Fruit fly (Drosophila melanogaster) whole organism, embryonic: ENCODE data around the gene Hip1.

Experiments used
- Antp ChIP-seq: fragments of 200-800 bp; sonication (Bioruptor generic); optimal IDR thresholded peaks from 3 replicates; lab custom pipeline; 2016; ENCODE audit warnings: missing biosample characterization, missing genetic modification characterization
- Bteb2 ChIP-seq: fragments of 200-800 bp; sonication (Bioruptor generic); optimal IDR thresholded peaks from 2 replicates; lab custom pipeline; 2016; ENCODE audit warnings: missing biosample characterization, missing genetic modification characterization
- CG10209 ChIP-seq: fragments of 200-800 bp; sonication (Bioruptor generic); optimal IDR thresholded peaks from 3 replicates; lab custom pipeline; 2017; ENCODE audit warnings: missing biosample characterization, mild to moderate bottlenecking, missing genetic modification characterization, missing genetic modification reagents
- CG12744 ChIP-seq: fragments of 200-800 bp; sonication (Bioruptor generic); optimal IDR thresholded peaks from 2 replicates; lab custom pipeline; 2016; ENCODE audit warnings: missing biosample characterization, missing genetic modification characterization
- CG14441 ChIP-seq: fragments of 200-800 bp; sonication (Bioruptor generic); IDR thresholded peaks from 2 replicates; pipeline ENCODE4 v1.3.6; 2022; ENCODE audit warnings: missing biosample characterization, missing genetic modification characterization
- CG15073 ChIP-seq: fragments of 200-800 bp; sonication (Bioruptor generic); optimal IDR thresholded peaks from 2 replicates; lab custom pipeline; 2016; ENCODE audit warnings: missing biosample characterization, missing genetic modification characterization
- CG15601 ChIP-seq: fragments of 200-800 bp; sonication (Bioruptor generic); optimal IDR thresholded peaks from 3 replicates; lab custom pipeline; 2019; ENCODE audit warnings: missing biosample characterization, mild to moderate bottlenecking, missing genetic modification characterization, moderate library complexity
- CG16813 ChIP-seq: fragments of 200-800 bp; sonication (Bioruptor generic); IDR thresholded peaks from 3 replicates; pipeline ENCODE4 v1.3.6; 2022; ENCODE audit warnings: missing biosample characterization, missing genetic modification characterization; ENCODE audit not compliant: partially characterized antibody
- CG17385 ChIP-seq: fragments of 200-800 bp; sonication (Bioruptor generic); optimal IDR thresholded peaks from 3 replicates; lab custom pipeline; 2018; ENCODE audit warnings: missing biosample characterization, mild to moderate bottlenecking, missing genetic modification characterization
- CG3163 ChIP-seq: fragments of 200-800 bp; sonication (Bioruptor generic); optimal IDR thresholded peaks from 3 replicates; lab custom pipeline; 2016; ENCODE audit warnings: missing biosample characterization, missing genetic modification characterization
- CG4328 ChIP-seq: fragments of 200-800 bp; sonication (Bioruptor generic); optimal IDR thresholded peaks from 3 replicates; lab custom pipeline; 2017; ENCODE audit warnings: missing biosample characterization, missing genetic modification reagents, missing genetic modification characterization
- CG4617 ChIP-seq: fragments of 200-800 bp; sonication (Bioruptor generic); optimal IDR thresholded peaks from 3 replicates; lab custom pipeline; 2016; ENCODE audit warnings: missing biosample characterization, missing genetic modification characterization, borderline replicate concordance
- CG8089 ChIP-seq: fragments of 200-800 bp; sonication (Bioruptor generic); optimal IDR thresholded peaks from 3 replicates; lab custom pipeline; 2016; ENCODE audit warnings: missing biosample characterization, missing genetic modification characterization
- CG9727 ChIP-seq: fragments of 200-800 bp; sonication (Bioruptor generic); optimal IDR thresholded peaks from 3 replicates; lab custom pipeline; 2017; ENCODE audit warnings: missing biosample characterization, mild to moderate bottlenecking, missing genetic modification characterization
- Camta ChIP-seq: fragments of 200-800 bp; sonication (Bioruptor generic); optimal IDR thresholded peaks from 2 replicates; lab custom pipeline; 2016; ENCODE audit warnings: missing biosample characterization, missing genetic modification characterization
- D ChIP-seq, 2 experiments: fragments of 200-800 bp in 1 of 2; fragments of >200 bp in 1 of 2; sonication (Bioruptor generic) in 1 of 2; optimal IDR thresholded peaks; 2 replicates in 1 of 2; 3 replicates in 1 of 2; lab custom pipeline; 2017; ENCODE audit warnings: mild to moderate bottlenecking in 1 of 2, missing biosample characterization in 1 of 2, missing genetic modification characterization in 1 of 2, missing genetic modification reagents in 1 of 2
- Dbx ChIP-seq: fragments of 200-800 bp; sonication (Bioruptor generic); IDR thresholded peaks from 3 replicates; pipeline ENCODE4 v1.3.6; 2022; ENCODE audit warnings: missing biosample characterization, missing genetic modification characterization
- Dek ChIP-seq: fragments of 200-800 bp; sonication (Bioruptor generic); optimal IDR thresholded peaks from 3 replicates; lab custom pipeline; 2019; ENCODE audit warnings: missing biosample characterization, mild to moderate bottlenecking, missing genetic modification characterization, moderate library complexity
- Hr78 ChIP-seq, 2 experiments: fragments of 200-800 bp in 1 of 2; fragments of >200 bp in 1 of 2; sonication (Bioruptor generic) in 1 of 2; optimal IDR thresholded peaks; 2 replicates each; lab custom pipeline; 2017 to 2019; ENCODE audit warnings: missing biosample characterization in 2 of 2, missing genetic modification characterization in 2 of 2, mild to moderate bottlenecking in 1 of 2, moderate library complexity in 1 of 2
- Jarid2 ChIP-seq: fragments of 200-800 bp; sonication (Bioruptor generic); optimal IDR thresholded peaks from 3 replicates; lab custom pipeline; 2017; ENCODE audit warnings: mild to moderate bottlenecking, missing biosample characterization, missing genetic modification reagents, missing genetic modification characterization
- NC2β ChIP-seq: fragments of 200-800 bp; sonication (Bioruptor generic); optimal IDR thresholded peaks from 2 replicates; lab custom pipeline; 2016; ENCODE audit warnings: missing biosample characterization, missing genetic modification characterization
- NFAT ChIP-seq: fragments of 200-800 bp; sonication (Bioruptor generic); IDR thresholded peaks from 2 replicates; pipeline ENCODE4 v1.3.6; 2022; ENCODE audit warnings: missing biosample characterization, missing genetic modification characterization
- Oli ChIP-seq: fragments of 200-800 bp; sonication (Bioruptor generic); optimal IDR thresholded peaks from 2 replicates; lab custom pipeline; 2018; ENCODE audit warnings: missing biosample characterization, mild to moderate bottlenecking, missing genetic modification characterization, moderate library complexity
- Optix ChIP-seq: fragments of 200-800 bp; sonication (Bioruptor generic); IDR thresholded peaks from 3 replicates; pipeline ENCODE4 v1.3.6; 2022; ENCODE audit warnings: missing biosample characterization, missing genetic modification characterization
- Pdp1 ChIP-seq, 2 experiments: fragments of 200-800 bp; sonication (Bioruptor generic); optimal IDR thresholded peaks; 3 replicates each; lab custom pipeline; 2016; ENCODE audit warnings: missing biosample characterization in 2 of 2, missing genetic modification characterization in 2 of 2, mild to moderate bottlenecking in 1 of 2, moderate library complexity in 1 of 2
- Rx ChIP-seq: fragments of 200-800 bp; sonication (Bioruptor generic); IDR thresholded peaks from 2 replicates; pipeline ENCODE4 v1.3.6; 2022; ENCODE audit warnings: missing biosample characterization, missing genetic modification characterization
- Sin3A ChIP-seq: fragments of >200 bp; optimal IDR thresholded peaks from 2 replicates; lab custom pipeline; 2018
- Six4 ChIP-seq: fragments of 200-800 bp; sonication (Bioruptor generic); optimal IDR thresholded peaks from 2 replicates; lab custom pipeline; 2016; ENCODE audit warnings: missing biosample characterization, missing genetic modification characterization
- Sox102F ChIP-seq: fragments of 200-800 bp; sonication (Bioruptor generic); optimal IDR thresholded peaks from 2 replicates; lab custom pipeline; 2018; ENCODE audit warnings: missing biosample characterization, mild to moderate bottlenecking, missing genetic modification characterization, moderate library complexity
- Tbp ChIP-seq: fragments of >200 bp; optimal IDR thresholded peaks from 2 replicates; lab custom pipeline; 2018; ENCODE audit warnings: missing biosample characterization, missing genetic modification characterization
- Trl ChIP-seq, 3 experiments: fragments of >200 bp in 2 of 3; fragments of 200-800 bp in 1 of 3; sonication (Bioruptor generic) in 1 of 3; optimal IDR thresholded peaks; 2 replicates in 1 of 3; 3 replicates in 2 of 3; lab custom pipeline; 2016 to 2017; ENCODE audit warnings: missing biosample characterization in 1 of 3, missing genetic modification characterization in 1 of 3
- Xrp1 ChIP-seq: fragments of 200-800 bp; sonication (Bioruptor generic); IDR thresholded peaks from 2 replicates; pipeline ENCODE4 v1.3.6; 2022; ENCODE audit warnings: missing biosample characterization, missing genetic modification characterization
- ato ChIP-seq: fragments of 200-800 bp; sonication (Bioruptor generic); IDR thresholded peaks from 2 replicates; pipeline ENCODE4 v1.3.6; 2022; ENCODE audit warnings: missing biosample characterization, missing genetic modification characterization; ENCODE audit not compliant: partially characterized antibody
- crol ChIP-seq: fragments of 200-800 bp; sonication (Bioruptor generic); IDR thresholded peaks from 2 replicates; pipeline ENCODE4 v1.3.6; 2022; ENCODE audit warnings: missing biosample characterization, missing genetic modification characterization
- fd3F ChIP-seq: fragments of 200-800 bp; sonication (Bioruptor generic); optimal IDR thresholded peaks from 2 replicates; lab custom pipeline; 2018; ENCODE audit warnings: missing biosample characterization, mild to moderate bottlenecking, missing genetic modification characterization, moderate library complexity
- hbn ChIP-seq: fragments of 200-800 bp; sonication (Bioruptor generic); IDR thresholded peaks from 2 replicates; pipeline ENCODE4 v1.3.6; 2022; ENCODE audit warnings: missing biosample characterization, missing genetic modification characterization; ENCODE audit not compliant: partially characterized antibody
- lbe ChIP-seq: fragments of 200-800 bp; sonication (Bioruptor generic); optimal IDR thresholded peaks from 2 replicates; lab custom pipeline; 2016; ENCODE audit warnings: missing biosample characterization, mild to moderate bottlenecking, missing genetic modification characterization
- nau ChIP-seq: fragments of 200-800 bp; sonication (Bioruptor generic); optimal IDR thresholded peaks from 3 replicates; lab custom pipeline; 2017; ENCODE audit warnings: missing biosample characterization, mild to moderate bottlenecking, missing genetic modification characterization, missing genetic modification reagents
- pita ChIP-seq: fragments of 200-800 bp; sonication (Bioruptor generic); optimal IDR thresholded peaks from 2 replicates; lab custom pipeline; 2017; ENCODE audit warnings: missing biosample characterization, mild to moderate bottlenecking, missing genetic modification characterization
- prd ChIP-seq, 3 experiments: fragments of >200 bp in 2 of 3; fragments of 200-800 bp in 1 of 3; sonication (Bioruptor generic) in 1 of 3; optimal IDR thresholded peaks in 2 of 3; IDR thresholded peaks in 1 of 3; 2 replicates in 2 of 3; 3 replicates in 1 of 3; pipeline versions ENCODE4 v1.3.6 to Lab custom; 2017 to 2022; ENCODE audit warnings: missing biosample characterization in 1 of 3, missing genetic modification characterization in 1 of 3
- psq ChIP-seq: fragments of 200-800 bp; sonication (Bioruptor generic); optimal IDR thresholded peaks from 2 replicates; lab custom pipeline; 2017; ENCODE audit warnings: missing biosample characterization, missing genetic modification characterization
- ro ChIP-seq: fragments of 200-800 bp; sonication (Bioruptor generic); IDR thresholded peaks from 2 replicates; pipeline ENCODE4 v1.3.6; 2022; ENCODE audit warnings: missing biosample characterization, missing genetic modification characterization
- seq ChIP-seq: fragments of 200-800 bp; sonication (Bioruptor generic); IDR thresholded peaks from 2 replicates; pipeline ENCODE4 v1.3.6; 2022; ENCODE audit warnings: missing biosample characterization, missing genetic modification characterization
- tio ChIP-seq: fragments of 200-800 bp; sonication (Bioruptor generic); optimal IDR thresholded peaks from 2 replicates; lab custom pipeline; 2017; ENCODE audit warnings: missing biosample characterization, missing genetic modification characterization, inconsistent platforms
- tna ChIP-seq: fragments of 200-800 bp; sonication (Bioruptor generic); IDR thresholded peaks from 2 replicates; pipeline ENCODE4 v1.3.6; 2022; ENCODE audit warnings: missing biosample characterization, missing genetic modification characterization; ENCODE audit not compliant: partially characterized antibody
- vfl ChIP-seq: fragments of 200-800 bp; sonication (Bioruptor generic); optimal IDR thresholded peaks from 2 replicates; lab custom pipeline; 2016; ENCODE audit warnings: missing biosample characterization, missing genetic modification characterization
- zf30C ChIP-seq: fragments of 200-800 bp; sonication (Bioruptor generic); optimal IDR thresholded peaks from 3 replicates; lab custom pipeline; 2018; ENCODE audit warnings: missing biosample characterization, mild to moderate bottlenecking, missing genetic modification characterization

Hip1 gene

DNA sequence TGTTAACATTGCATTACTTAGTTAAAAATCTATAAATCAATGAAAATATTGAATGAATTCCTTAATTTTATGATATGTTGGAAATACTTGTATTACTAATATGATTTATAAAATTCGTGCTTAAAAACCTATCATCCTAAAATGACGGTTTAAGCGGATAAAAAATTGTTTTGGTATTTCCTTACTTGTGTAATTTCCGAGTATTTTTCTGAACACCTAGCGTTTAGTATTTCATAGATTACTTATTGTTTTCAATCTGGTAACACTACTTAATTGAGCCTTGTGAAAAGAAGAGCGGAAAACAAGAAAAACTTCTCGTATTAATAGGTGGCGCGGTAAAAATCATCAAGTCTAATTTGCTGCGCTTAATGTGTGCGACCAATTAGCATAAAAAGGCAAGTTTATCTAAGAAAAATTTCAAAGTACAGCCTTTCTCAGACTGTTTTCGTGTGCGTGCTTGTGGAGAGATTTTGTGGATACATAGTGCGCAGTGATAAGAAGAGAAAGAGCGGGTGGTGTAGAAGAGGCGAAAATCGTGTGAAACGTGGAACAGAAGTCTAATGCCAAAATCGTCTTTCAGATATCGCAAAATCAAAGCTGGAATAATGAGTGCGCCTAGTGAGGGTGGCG lies 32.4 kb upstream of the Hip1 start, which contains the start of gene Sap130 (continued):
- TF ChIP-seq CG3163 (GFP tag; lab: Kevin White, UChicago) (peak; percentile 31), CG17385 (GFP tag; lab: Kevin White, UChicago) (no peak), Hr78 (GFP tag; optimal IDR thresholded peaks at IDR 0.05; lab: Kevin White, UChicago) (no peak), NFAT (GFP tag; lab: Robert Waterston, UW) (no peak), Bteb2 (GFP tag; lab: Kevin White, UChicago) (no peak), prd (optimal IDR thresholded peaks at IDR 0.05; lab: Kevin White, UChicago) (no peak), prd (GFP tag; IDR thresholded peaks at IDR 0.05; lab: Robert Waterston, UW) (no peak), Camta (GFP tag; lab: Kevin White, UChicago) (no peak), vfl (no peak), tna (0 out of 2 replicates have a peak, but pooled peaks have one; percentile 20), zf30C (GFP tag; lab: Kevin White, UChicago) (no peak), Tbp (GFP tag; lab: Kevin White, UChicago) (no peak), CG8089 (GFP tag; lab: Kevin White, UChicago) (no peak), hbn (GFP tag; lab: Robert Waterston, UW) (0 out of 2 replicates have a peak, but pooled peaks have one; percentile 16), Sin3A (lab: Kevin White, UChicago) (peak; percentile 6), CG4617 (GFP tag; lab: Kevin White, UChicago) (peak; percentile 56), Dek (tag; lab: Kevin White, UChicago) (no peak), Dbx (GFP tag; lab: Robert Waterston, UW) (no peak), Trl (optimal IDR thresholded peaks at IDR 0.05; lab: Kevin White, UChicago) (peak in 1 of 2 experiments; percentile 72), Trl (GFP tag; optimal IDR thresholded peaks at IDR 0.05; lab: Kevin White, UChicago) (no peak)
- TF ChIP-seq, all 482 proteins: peak for 18

dm6 chr3L:12804730-12805170 lies 31.4 kb upstream of the Hip1 start, which contains the start of gene Atg1:
Gene Atg1 (minus strand): TSS chr3L:12805116.
- no peak for TF ChIP-seq CG15073
- TF ChIP-seq Sox102F (GFP tag; lab: Kevin White, UChicago): no peak
- TF ChIP-seq tio (GFP tag; lab: Kevin White, UChicago): no peak
- no peak for TF ChIP-seq lbe (GFP tag; lab: Kevin White, UChicago)
- no peak for TF ChIP-seq nau (GFP tag; lab: Kevin White, UChicago)
- TF ChIP-seq fd3F: no peak
- TF ChIP-seq D (optimal IDR thresholded peaks at IDR 0.05; lab: Kevin White, UChicago): no peak
- no peak for TF ChIP-seq D (GFP tag; optimal IDR thresholded peaks at IDR 0.05; lab: Kevin White, UChicago)
- TF ChIP-seq NC2β (GFP tag; lab: Kevin White, UChicago): no peak
- no peak for TF ChIP-seq CG4328 (GFP tag; lab: Kevin White, UChicago)
- TF ChIP-seq CG15601 (tag; lab: Kevin White, UChicago): no peak
- TF ChIP-seq CG10209 (GFP tag; lab: Kevin White, UChicago): no peak
- no peak for TF ChIP-seq CG14441 (GFP tag; lab: Robert Waterston, UW)
- TF ChIP-seq vfl: no peak
- no peak; the same call in 1 of the 2 replicates for TF ChIP-seq seq (GFP tag; lab: Robert Waterston, UW)
- TF ChIP-seq Optix (GFP tag; lab: Robert Waterston, UW): no peak
- TF ChIP-seq Rx: no peak
- no peak for TF ChIP-seq Xrp1
- no peak for TF ChIP-seq Six4
- no peak for TF ChIP-seq CG12744 (GFP tag; lab: Kevin White, UChicago)
- TF ChIP-seq crol (GFP tag; lab: Robert Waterston, UW): peak; percentile 16; the same call in 1 of the 2 replicates
- TF ChIP-seq Antp (GFP tag; lab: Kevin White, UChicago): no peak
- no peak for TF ChIP-seq CG9727 (GFP tag; lab: Kevin White, UChicago)
- no peak for TF ChIP-seq pita (GFP tag; lab: Kevin White, UChicago)
- no peak for TF ChIP-seq Pdp1 (GFP tag; optimal IDR thresholded peaks at IDR 0.05; lab: Kevin White, UChicago)
- peak; percentile 85 for TF ChIP-seq Jarid2 (GFP tag; lab: Kevin White, UChicago)
- TF ChIP-seq ro: no peak
- TF ChIP-seq CG16813 (GFP tag; lab: Robert Waterston, UW): peak; percentile 38; the same call in 1 of the 3 replicates
- TF ChIP-seq CG3163 (GFP tag; lab: Kevin White, UChicago): peak; percentile 39
- TF ChIP-seq ato (GFP tag; lab: Robert Waterston, UW): no peak
- TF ChIP-seq Oli: no peak
- TF ChIP-seq psq (GFP tag; lab: Kevin White, UChicago): no peak
